Fruit fly (Drosophila melanogaster) whole organism, larva: ENCODE results near the gene CG43232.

Experiments used
- noc ChIP-seq: fragments of 200-800 bp; sonication (Bioruptor generic); optimal IDR thresholded peaks from 3 replicates; lab custom pipeline; 2019; ENCODE audit warnings: missing biosample characterization, mild to moderate bottlenecking, missing genetic modification characterization, moderate library complexity

Gene CG43232

dm6 chr2L:6931821-6932220, at the start of gene CG43232:
CG43232 (plus strand) TSS chr2L:6932121.
- no peak for TF ChIP-seq noc

- no peak for TF ChIP-seq noc
These were observed 24.2 kb upstream of the CG43232 start, which contains the start of the genes Polr1F and Rat1 for dm6 chr2L:6907761-6908160. Polr1F (minus strand) TSS chr2L:6907844. Rat1 (plus strand) TSS chr2L:6908083.

dm6 chr2L:6913964-6914363, 18.0 kb upstream of the CG43232 start, which contains the start of gene Wee1:
Wee1 (minus strand) TSS chr2L:6914138.
- no peak for TF ChIP-seq noc

dm6 chr2L:6916345-6916744, 15.6 kb upstream of the CG43232 start, which contains the start of gene CG32829:
CG32829 (minus strand) TSS chr2L:6916445.
- TF ChIP-seq noc: no peak

dm6 chr2L:6918517-6919202, 13.3 kb upstream of the CG43232 start, which contains the start of gene nop5:
nop5 (minus strand) TSS chr2L:6918743.
- no peak for TF ChIP-seq noc

- no peak for TF ChIP-seq noc
These were observed 12.6 kb upstream of the CG43232 start for dm6 chr2L:6919203-6919849.

dm6 chr2L:6919850-6920660, 11.9 kb upstream of the CG43232 start, which contains the start of gene x16:
x16 (minus strand) TSS chr2L:6920210.
- TF ChIP-seq noc: no peak

- TF ChIP-seq noc: no peak
These were observed 11.1 kb upstream of the CG43232 start, which contains the start of gene Hrb27C for dm6 chr2L:6920661-6921359. Hrb27C (plus strand) TSS chr2L:6920704.

- no peak for TF ChIP-seq noc
These were observed 10.4 kb upstream of the CG43232 start for dm6 chr2L:6921360-6922090.

- peak; percentile 81 for TF ChIP-seq noc
These were observed 9.7 kb upstream of the CG43232 start for dm6 chr2L:6922091-6922753.

dm6 chr2L:6925114-6925513, 6.8 kb upstream of the CG43232 start:
- TF ChIP-seq noc: no peak

- no peak for TF ChIP-seq noc
These were observed 7.8 kb downstream of the CG43232 start for dm6 chr2L:6939698-6940097.

dm6 chr2L:6941731-6942130, 9.8 kb downstream of the CG43232 start:
- TF ChIP-seq noc: no peak

dm6 chr2L:6942714-6943113, 10.8 kb downstream of the CG43232 start, which contains the start of gene CG18304:
CG18304 (minus strand) TSS chr2L:6942814.
- no peak for TF ChIP-seq noc

- no peak for TF ChIP-seq noc
These were observed 13.2 kb downstream of the CG43232 start, which contains the start of gene Fgop2 for dm6 chr2L:6945088-6945487. Fgop2 (minus strand) TSS chr2L:6945289.
